Worm (Caenorhabditis elegans) whole organism, L1 larva: ENCODE measurements around the gene C14A4.7.

Experiments
- C16A3.4 ChIP-seq: fragments of 150-350 bp; optimal IDR thresholded peaks from 2 replicates; lab custom pipeline; 2014; ENCODE audit warnings: missing biosample characterization, missing genetic modification characterization
- C34B4.2 ChIP-seq: sonication (generic microtip); optimal IDR thresholded peaks from 2 replicates; lab custom pipeline; 2017; ENCODE audit warnings: mild to moderate bottlenecking, missing genetic modification characterization, missing compliant biosample characterization
- F16B12.6 ChIP-seq: fragments of 150-350 bp; optimal IDR thresholded peaks from 2 replicates; lab custom pipeline; 2014; ENCODE audit warnings: missing biosample characterization, missing genetic modification characterization
- aha-1 ChIP-seq: fragments of 150-350 bp; optimal IDR thresholded peaks from 2 replicates; lab custom pipeline; 2014; ENCODE audit warnings: missing biosample characterization, missing genetic modification characterization
- alr-1 ChIP-seq: fragments of 200-800 bp; sonication (Bioruptor generic); optimal IDR thresholded peaks from 2 replicates; lab custom pipeline; 2018; ENCODE audit warnings: borderline replicate concordance, mild to moderate bottlenecking, missing genetic modification characterization, missing compliant biosample characterization
- ama-1 ChIP-seq: fragments of 150-350 bp; optimal IDR thresholded peaks from 2 replicates; lab custom pipeline; 2014
- blmp-1 ChIP-seq: fragments of 150-350 bp; optimal IDR thresholded peaks from 2 replicates; lab custom pipeline; 2014; ENCODE audit warnings: missing biosample characterization, missing genetic modification characterization
- ceh-63 ChIP-seq: fragments of 200-800 bp; sonication (Bioruptor generic); optimal IDR thresholded peaks from 2 replicates; lab custom pipeline; 2018; ENCODE audit warnings: mild to moderate bottlenecking, missing genetic modification characterization, missing compliant biosample characterization
- ceh-88 ChIP-seq: fragments of 200-800 bp; sonication (Bioruptor generic); IDR thresholded peaks from 2 replicates; pipeline ENCODE4 v1.3.6; 2022; ENCODE audit warnings: missing genetic modification characterization, missing compliant biosample characterization
- ces-1 ChIP-seq: fragments of 150-350 bp; optimal IDR thresholded peaks from 2 replicates; lab custom pipeline; 2014; ENCODE audit warnings: missing biosample characterization, missing genetic modification reagents, missing genetic modification characterization
- dpl-1 ChIP-seq, 3 experiments: fragments of 150-350 bp in 2 of 3; sonication (generic microtip) in 1 of 3; optimal IDR thresholded peaks; 2 replicates each; lab custom pipeline; 2014 to 2017; ENCODE audit warnings: missing biosample characterization in 3 of 3, missing genetic modification characterization in 3 of 3, missing genetic modification reagents in 3 of 3
- efl-1 ChIP-seq, 4 experiments: fragments of 150-350 bp; optimal IDR thresholded peaks in 3 of 4; peaks in 1 of 4; 1 replicate in 1 of 4; 2 replicates in 3 of 4; lab custom pipeline; 2014; ENCODE audit warnings: missing biosample characterization in 2 of 4, missing genetic modification characterization in 2 of 4, missing genetic modification reagents in 2 of 4
- efl-3 ChIP-seq: fragments of 200-800 bp; sonication (Bioruptor generic); optimal IDR thresholded peaks from 2 replicates; lab custom pipeline; 2018; ENCODE audit warnings: mild to moderate bottlenecking, missing genetic modification characterization, missing compliant biosample characterization
- elt-2 ChIP-seq: sonication (generic microtip); optimal IDR thresholded peaks from 2 replicates; lab custom pipeline; 2016; ENCODE audit warnings: missing genetic modification characterization, mild to moderate bottlenecking, inconsistent platforms, missing compliant biosample characterization, missing genetic modification reagents
- elt-3 ChIP-seq, 6 experiments: fragments of 150-350 bp in 1 of 6; sonication (generic microtip); optimal IDR thresholded peaks; 2 replicates each; lab custom pipeline; 2017 to 2018; ENCODE audit warnings: missing biosample characterization in 6 of 6, missing genetic modification characterization in 6 of 6, inconsistent platforms in 1 of 6
- ets-5 ChIP-seq: fragments of 200-800 bp; sonication (Bioruptor generic); IDR thresholded peaks from 2 replicates; pipeline ENCODE4 v1.3.6; 2022; ENCODE audit warnings: missing genetic modification characterization, missing compliant biosample characterization
- fkh-10 ChIP-seq: sonication (generic microtip); optimal IDR thresholded peaks from 2 replicates; lab custom pipeline; 2017; ENCODE audit warnings: missing biosample characterization, missing genetic modification reagents, missing genetic modification characterization
- fkh-8 ChIP-seq: sonication (generic microtip); optimal IDR thresholded peaks from 2 replicates; lab custom pipeline; 2016; ENCODE audit warnings: mild to moderate bottlenecking, missing genetic modification characterization, missing compliant biosample characterization
- hlh-17 ChIP-seq: fragments of 200-800 bp; sonication (Bioruptor generic); optimal IDR thresholded peaks from 2 replicates; lab custom pipeline; 2018; ENCODE audit warnings: missing genetic modification characterization, mild to moderate bottlenecking, missing compliant biosample characterization, moderate library complexity, borderline replicate concordance
- irx-1 ChIP-seq: sonication (generic microtip); optimal IDR thresholded peaks from 2 replicates; lab custom pipeline; 2016; ENCODE audit warnings: missing genetic modification characterization, missing compliant biosample characterization
- isw-1 ChIP-seq: fragments of 200-800 bp; sonication (Bioruptor generic); IDR thresholded peaks from 2 replicates; pipeline ENCODE4 v1.3.6; 2022; ENCODE audit warnings: missing genetic modification characterization, missing compliant biosample characterization
- lin-13 ChIP-seq: fragments of 150-350 bp; optimal IDR thresholded peaks from 2 replicates; lab custom pipeline; 2014; ENCODE audit warnings: missing biosample characterization, missing genetic modification reagents, missing genetic modification characterization
- lin-14 ChIP-seq: fragments of 200-800 bp; sonication (Bioruptor generic); optimal IDR thresholded peaks from 2 replicates; lab custom pipeline; 2018; ENCODE audit warnings: mild to moderate bottlenecking, missing genetic modification characterization, moderate library complexity, missing compliant biosample characterization
- lin-15B ChIP-seq: fragments of 150-350 bp; sonication (generic microtip); optimal IDR thresholded peaks from 3 replicates; lab custom pipeline; 2014; ENCODE audit warnings: missing biosample characterization, missing genetic modification characterization
- mab-9 ChIP-seq: fragments of 200-800 bp; sonication (Bioruptor generic); IDR thresholded peaks from 2 replicates; pipeline ENCODE4 v1.3.6; 2022; ENCODE audit warnings: missing genetic modification reagents, missing genetic modification characterization, missing compliant biosample characterization
- mef-2 ChIP-seq: fragments of 150-350 bp; optimal IDR thresholded peaks from 2 replicates; lab custom pipeline; 2014; ENCODE audit warnings: missing biosample characterization, missing genetic modification characterization
- mep-1 ChIP-seq: fragments of 150-350 bp; optimal IDR thresholded peaks from 2 replicates; lab custom pipeline; 2014; ENCODE audit warnings: missing biosample characterization, missing genetic modification characterization
- nhr-20 ChIP-seq: sonication (generic microtip); optimal IDR thresholded peaks from 2 replicates; lab custom pipeline; 2016; ENCODE audit warnings: mild to moderate bottlenecking, missing genetic modification characterization, missing compliant biosample characterization
- nhr-237 ChIP-seq: fragments of 150-350 bp; optimal IDR thresholded peaks from 2 replicates; lab custom pipeline; 2014; ENCODE audit warnings: missing biosample characterization, missing genetic modification characterization
- nhr-28 ChIP-seq: fragments of 150-350 bp; optimal IDR thresholded peaks from 2 replicates; lab custom pipeline; 2014; ENCODE audit warnings: missing biosample characterization, missing genetic modification characterization
- nhr-47 ChIP-seq: sonication (generic microtip); optimal IDR thresholded peaks from 2 replicates; lab custom pipeline; 2016; ENCODE audit warnings: mild to moderate bottlenecking, missing genetic modification characterization, moderate library complexity, missing compliant biosample characterization
- nhr-71 ChIP-seq: sonication (generic microtip); optimal IDR thresholded peaks from 2 replicates; lab custom pipeline; 2016; ENCODE audit warnings: mild to moderate bottlenecking, missing genetic modification characterization, moderate library complexity, missing compliant biosample characterization
- nhr-76 ChIP-seq: sonication (generic microtip); optimal IDR thresholded peaks from 2 replicates; lab custom pipeline; 2017; ENCODE audit warnings: missing biosample characterization, missing genetic modification characterization
- nhr-77 ChIP-seq: fragments of 150-350 bp; optimal IDR thresholded peaks from 2 replicates; lab custom pipeline; 2014; ENCODE audit warnings: missing biosample characterization, missing genetic modification characterization
- nhr-85 ChIP-seq: sonication (generic microtip); peaks from one replicate; lab custom pipeline; 2016; ENCODE audit warnings: missing genetic modification characterization, inconsistent platforms, missing compliant biosample characterization
- pax-3 ChIP-seq: fragments of 200-800 bp; sonication (Bioruptor generic); optimal IDR thresholded peaks from 2 replicates; lab custom pipeline; 2018; ENCODE audit warnings: mild to moderate bottlenecking, missing genetic modification characterization, moderate library complexity, missing compliant biosample characterization
- rnt-1 ChIP-seq: sonication (generic microtip); optimal IDR thresholded peaks from 2 replicates; lab custom pipeline; 2016; ENCODE audit warnings: mild to moderate bottlenecking, missing genetic modification characterization, moderate library complexity, missing compliant biosample characterization
- skn-1 ChIP-seq: fragments of 150-350 bp; optimal IDR thresholded peaks from 2 replicates; lab custom pipeline; 2014; ENCODE audit warnings: missing biosample characterization, missing genetic modification characterization
- swsn-7 ChIP-seq: sonication (generic microtip); optimal IDR thresholded peaks from 2 replicates; lab custom pipeline; 2016; ENCODE audit warnings: missing genetic modification characterization, missing compliant biosample characterization
- tlp-1 ChIP-seq: fragments of 150-350 bp; optimal IDR thresholded peaks from 2 replicates; lab custom pipeline; 2014; ENCODE audit warnings: missing biosample characterization, missing genetic modification characterization
- unc-130 ChIP-seq: fragments of 150-350 bp; optimal IDR thresholded peaks from 2 replicates; lab custom pipeline; 2017; ENCODE audit warnings: missing biosample characterization, missing genetic modification characterization, inconsistent platforms
- unc-86 ChIP-seq: sonication (generic microtip); optimal IDR thresholded peaks from 2 replicates; lab custom pipeline; 2016; ENCODE audit warnings: missing genetic modification characterization, missing compliant biosample characterization
- unc-98 ChIP-seq: fragments of 200-800 bp; sonication (Bioruptor generic); IDR thresholded peaks from 2 replicates; pipeline ENCODE4 v1.3.6; 2022; ENCODE audit warnings: missing genetic modification characterization, missing compliant biosample characterization
- zag-1 ChIP-seq: fragments of 150-350 bp; optimal IDR thresholded peaks from 2 replicates; lab custom pipeline; 2014; ENCODE audit warnings: missing biosample characterization, missing genetic modification characterization
- zip-4 ChIP-seq: fragments of 200-800 bp; sonication (Bioruptor generic); optimal IDR thresholded peaks from 2 replicates; lab custom pipeline; 2018; ENCODE audit warnings: mild to moderate bottlenecking, missing genetic modification characterization, moderate library complexity, missing compliant biosample characterization
- ztf-11 ChIP-seq, 2 experiments: sonication (generic microtip); optimal IDR thresholded peaks; 2 replicates each; lab custom pipeline; 2016 to 2017; ENCODE audit warnings: missing genetic modification characterization in 2 of 2, missing biosample characterization in 1 of 2, missing compliant biosample characterization in 1 of 2
- ztf-4 ChIP-seq: fragments of 150-350 bp; optimal IDR thresholded peaks from 2 replicates; lab custom pipeline; 2014; ENCODE audit warnings: missing biosample characterization, missing genetic modification characterization

The C14A4.7 gene

ce11 chrII:10612743-10613142 is 16.4 kb upstream of the C14A4.7 start, which contains the start of gene C14A4.12:
TSS of gene C14A4.12 (plus strand) at chrII:10613043.
- TF ChIP-seq aha-1 (tag; lab: Kevin White, UChicago) = no peak
- no peak for TF ChIP-seq blmp-1
- TF ChIP-seq hlh-17 (GFP tag; lab: Kevin White, UChicago) = no peak
- TF ChIP-seq tlp-1 = no peak
- TF ChIP-seq unc-86 (tag; lab: Kevin White, UChicago) = no peak
- no peak for TF ChIP-seq lin-15B (tag; lab: Kevin White, UChicago)
- no peak for TF ChIP-seq elt-3 (tag; optimal IDR thresholded peaks at IDR 0.05; lab: Kevin White, UChicago)
- no peak for TF ChIP-seq efl-3 (GFP tag; lab: Kevin White, UChicago)

ce11 chrII:10608821-10609220 is 12.5 kb upstream of the C14A4.7 start:
- TF ChIP-seq efl-1 (optimal IDR thresholded peaks at IDR 0.05; lab: Kevin White, UChicago) (no peak), efl-1 (GFP tag; optimal IDR thresholded peaks at IDR 0.05 in 1 of 2; lab: Kevin White, UChicago) (peak in 1 of 2 experiments; percentile 65), mab-9 (GFP tag; lab: Robert Waterston, UW) (no peak)

- no peak for TF ChIP-seq ets-5
- no peak for TF ChIP-seq aha-1 (tag; lab: Kevin White, UChicago)
- TF ChIP-seq nhr-47 (tag; lab: Kevin White, UChicago) = peak; percentile 30
- TF ChIP-seq unc-86 (tag; lab: Kevin White, UChicago) = peak; percentile 1
- no peak for TF ChIP-seq zag-1 (tag; lab: Kevin White, UChicago)
- TF ChIP-seq dpl-1 (GFP tag; optimal IDR thresholded peaks at IDR 0.05; lab: Kevin White, UChicago) = peak; percentile 26 to 62 (median 34)
- peak; percentile 17 for TF ChIP-seq lin-13 (GFP tag; lab: Kevin White, UChicago)
- TF ChIP-seq hlh-17 (GFP tag; lab: Kevin White, UChicago) = no peak
- peak; percentile 63 for TF ChIP-seq lin-14 (GFP tag; lab: Kevin White, UChicago)
- TF ChIP-seq irx-1 (tag; lab: Kevin White, UChicago) = no peak
- TF ChIP-seq pax-3 (tag; lab: Kevin White, UChicago) = no peak
- TF ChIP-seq elt-2 = no peak
- TF ChIP-seq isw-1 = no peak; the same call in 1 of the 2 replicates
- TF ChIP-seq nhr-85 (tag; lab: Kevin White, UChicago) = no peak
- no peak for TF ChIP-seq ama-1 (lab: Kevin White, UChicago)
- TF ChIP-seq nhr-28 (tag; lab: Kevin White, UChicago) = no peak
- TF ChIP-seq unc-98 = no peak
- peak; percentile 3 for TF ChIP-seq fkh-10 (GFP tag; lab: Kevin White, UChicago)
- peak; percentile 52 for TF ChIP-seq nhr-71 (tag; lab: Kevin White, UChicago)
- no peak for TF ChIP-seq mef-2 (tag; lab: Kevin White, UChicago)
- no peak for TF ChIP-seq ztf-11 (tag; optimal IDR thresholded peaks at IDR 0.05; lab: Kevin White, UChicago)
- no peak for TF ChIP-seq C34B4.2 (tag; lab: Kevin White, UChicago)
- TF ChIP-seq nhr-77 (tag; lab: Kevin White, UChicago) = no peak
- no peak for TF ChIP-seq alr-1 (tag; lab: Kevin White, UChicago)
- TF ChIP-seq skn-1 (tag; lab: Kevin White, UChicago) = no peak
- TF ChIP-seq nhr-76 (tag; lab: Kevin White, UChicago) = no peak
- peak; percentile 42 for TF ChIP-seq rnt-1 (tag; lab: Kevin White, UChicago)
- no peak for TF ChIP-seq swsn-7 (tag; lab: Kevin White, UChicago)
- peak; percentile 50 for TF ChIP-seq C16A3.4 (tag; lab: Kevin White, UChicago)
- no peak for TF ChIP-seq elt-3 (tag; optimal IDR thresholded peaks at IDR 0.05; lab: Kevin White, UChicago)
- TF ChIP-seq zip-4 (GFP tag; lab: Kevin White, UChicago) = no peak
- TF ChIP-seq mab-9 (GFP tag; lab: Robert Waterston, UW) = no peak
- no peak for TF ChIP-seq nhr-20
- no peak for TF ChIP-seq unc-130 (tag; lab: Kevin White, UChicago)
- no peak for TF ChIP-seq ztf-4
- TF ChIP-seq F16B12.6 (tag; lab: Kevin White, UChicago) = peak; percentile 3
- no peak for TF ChIP-seq mep-1 (tag; lab: Kevin White, UChicago)
- no peak for TF ChIP-seq ceh-88 (GFP tag; lab: Robert Waterston, UW)
- TF ChIP-seq nhr-237 (tag; lab: Kevin White, UChicago) = no peak
- peak; percentile 28 for TF ChIP-seq fkh-8 (tag; lab: Kevin White, UChicago)
- peak; percentile 64 for TF ChIP-seq lin-15B (tag; lab: Kevin White, UChicago)
- no peak for TF ChIP-seq ces-1 (GFP tag; lab: Kevin White, UChicago)
- no peak for TF ChIP-seq ceh-63 (GFP tag; lab: Kevin White, UChicago)
Measured at ce11 chrII:10607238-10607961, 11.0 kb upstream of the C14A4.7 start, which contains the start of gene ccm-3. TSS of gene ccm-3 (minus strand) at chrII:10607275.
